Fruit fly (Drosophila melanogaster): ENCODE measurements around the gene CG11586.
A peak's percentile ranks its signal among the peaks of the same experiment; 100 is the strongest.

The CG11586 gene

dm6 chr3L:4219291-4220228 lies 42.7 kb downstream of the CG11586 start (continued):
- TF ChIP-seq eve (GFP tag; optimal IDR thresholded peaks at IDR 0.05) (no peak), pnt (GFP tag; optimal IDR thresholded peaks at IDR 0.05) (no peak), peb (GFP tag; IDR thresholded peaks at IDR 0.05) (no peak), Hr3 (GFP tag; optimal IDR thresholded peaks at IDR 0.05) (no peak), YL-1 (GFP tag; optimal IDR thresholded peaks at IDR 0.05) (no peak), slbo (GFP tag; IDR thresholded peaks at IDR 0.05) (no peak), CG9797 (GFP tag; optimal IDR thresholded peaks at IDR 0.05) (no peak), Adf1 (GFP tag; IDR thresholded peaks at IDR 0.05) (no peak), Hr78 (GFP tag; optimal IDR thresholded peaks at IDR 0.05) (peak in 1 of 2 experiments; percentile 95), CG14710 (tag; optimal IDR thresholded peaks at IDR 0.05) (no peak), CG10267 (tag; optimal IDR thresholded peaks at IDR 0.05) (no peak), CG7556 (GFP tag; optimal IDR thresholded peaks at IDR 0.05) (no peak), stwl (tag; optimal IDR thresholded peaks at IDR 0.05) (peak; percentile 3), CG2199 (GFP tag; IDR thresholded peaks at IDR 0.05) (peak; percentile 68; the same call in 1 of the 3 replicates), zf30C (GFP tag; optimal IDR thresholded peaks at IDR 0.05) (no peak), Bgb (GFP tag; IDR thresholded peaks at IDR 0.05; ENCODE audit: partially characterized antibody) (no peak; the same call in 1 of the 2 replicates), tap (tag; optimal IDR thresholded peaks at IDR 0.05) (no peak), Tbp (GFP tag; optimal IDR thresholded peaks at IDR 0.05) (no peak), Dfd (GFP tag; optimal IDR thresholded peaks at IDR 0.05) (no peak), tin (GFP tag; optimal IDR thresholded peaks at IDR 0.05) (no peak), CG34224 (GFP tag; IDR thresholded peaks at IDR 0.05; ENCODE audit: partially characterized antibody) (no peak), CG30403 (GFP tag; optimal IDR thresholded peaks at IDR 0.05) (no peak), seq (GFP tag; IDR thresholded peaks at IDR 0.05) (no peak), gsb (GFP tag; IDR thresholded peaks at IDR 0.05) (no peak), cato (GFP tag; optimal IDR thresholded peaks at IDR 0.05; ENCODE audit: borderline replicate concordance) (no peak), CG15011 (GFP tag; optimal IDR thresholded peaks at IDR 0.05) (no peak), z (GFP tag; IDR thresholded peaks at IDR 0.05) (no peak), CG18619 (GFP tag; optimal IDR thresholded peaks at IDR 0.05) (no peak), fd96Cb (tag; optimal IDR thresholded peaks at IDR 0.05) (no peak), NfI (GFP tag; optimal IDR thresholded peaks at IDR 0.05) (no peak), lmd (GFP tag; IDR thresholded peaks at IDR 0.05) (no peak), CG32772 (GFP tag; IDR thresholded peaks at IDR 0.05) (peak; percentile 29; the same call in 1 of the 2 replicates), Antp (GFP tag; optimal IDR thresholded peaks at IDR 0.05) (no peak), CG4854 (GFP tag; optimal IDR thresholded peaks at IDR 0.05) (no peak), sens-2 (GFP tag; IDR thresholded peaks at IDR 0.05) (0 out of 2 replicates have a peak, but pooled peaks have one; percentile 11), ind (GFP tag; optimal IDR thresholded peaks at IDR 0.05) (no peak), Nf-YB (GFP tag; optimal IDR thresholded peaks at IDR 0.05) (no peak), pum (GFP tag; optimal IDR thresholded peaks at IDR 0.05) (no peak), sim (GFP tag; IDR thresholded peaks at IDR 0.05) (no peak), ems (GFP tag; optimal IDR thresholded peaks at IDR 0.05) (no peak), kah (GFP tag; optimal IDR thresholded peaks at IDR 0.05) (no peak), caup (GFP tag; optimal IDR thresholded peaks at IDR 0.05; ENCODE audit: severe bottlenecking) (no peak), amos (GFP tag; IDR thresholded peaks at IDR 0.05; ENCODE audit: partially characterized antibody) (no peak; the same call in 1 of the 2 replicates), nom (GFP tag; optimal IDR thresholded peaks at IDR 0.05) (no peak), CG32532 (GFP tag; IDR thresholded peaks at IDR 0.05) (peak; percentile 44), unc-4 (GFP tag; IDR thresholded peaks at IDR 0.05; ENCODE audit: partially characterized antibody) (no peak), CG32767 (GFP tag; IDR thresholded peaks at IDR 0.05) (no peak), CG10209 (GFP tag; optimal IDR thresholded peaks at IDR 0.05) (no peak)

All from whole organism, embryonic.